Worm (Caenorhabditis elegans) whole organism, L2 larva: ENCODE results near the gene R03H10.11.

Experiments
- ZK546.5 ChIP-seq: sonication (generic microtip); optimal IDR thresholded peaks from 2 replicates; lab custom pipeline; 2017; ENCODE audit warnings: missing biosample characterization, missing genetic modification characterization
- aly-2 ChIP-seq: fragments of 150-350 bp; optimal IDR thresholded peaks from 2 replicates; lab custom pipeline; 2014; ENCODE audit warnings: missing biosample characterization, missing genetic modification characterization
- blmp-1 ChIP-seq: sonication (generic microtip); optimal IDR thresholded peaks from 2 replicates; lab custom pipeline; 2017; ENCODE audit warnings: missing genetic modification characterization, mild to moderate bottlenecking, missing compliant biosample characterization, antibody characterized with exemption, moderate library complexity; ENCODE audit not compliant: insufficient read depth
- lin-13 ChIP-seq: fragments of 150-350 bp; optimal IDR thresholded peaks from 2 replicates; lab custom pipeline; 2014; ENCODE audit warnings: missing biosample characterization, missing genetic modification reagents, missing genetic modification characterization
- lsy-2 ChIP-seq, 2 experiments: fragments of 150-350 bp in 1 of 2; sonication (generic microtip) in 1 of 2; optimal IDR thresholded peaks; 2 replicates each; lab custom pipeline; 2014 to 2017; ENCODE audit warnings: missing biosample characterization in 2 of 2, missing genetic modification characterization in 2 of 2
- mdl-1 ChIP-seq, 2 experiments: fragments of 150-350 bp in 1 of 2; sonication (generic microtip) in 1 of 2; optimal IDR thresholded peaks; 2 replicates each; lab custom pipeline; 2017; ENCODE audit warnings: missing biosample characterization in 2 of 2, missing genetic modification characterization in 2 of 2
- nhr-11 ChIP-seq: fragments of 150-350 bp; optimal IDR thresholded peaks from 2 replicates; lab custom pipeline; 2014; ENCODE audit warnings: missing biosample characterization, missing genetic modification characterization
- unc-62 ChIP-seq: fragments of 150-350 bp; optimal IDR thresholded peaks from 2 replicates; lab custom pipeline; 2014; ENCODE audit warnings: missing biosample characterization, missing genetic modification reagents, missing genetic modification characterization

ce11 chrII:4219062-4219461 lies 36.6 kb downstream of the R03H10.11 start, which contains the start of gene F31D5.1:
- TF ChIP-seq nhr-11 (tag; lab: Kevin White, UChicago) = no peak
- no peak for TF ChIP-seq blmp-1
- TF ChIP-seq unc-62 (GFP tag; lab: Kevin White, UChicago) = no peak
- TF ChIP-seq mdl-1 (tag; optimal IDR thresholded peaks at IDR 0.05; lab: Kevin White, UChicago) = no peak
- TF ChIP-seq aly-2 (tag; lab: Kevin White, UChicago) = no peak
- no peak for TF ChIP-seq lsy-2 (tag; optimal IDR thresholded peaks at IDR 0.05; lab: Kevin White, UChicago)
- no peak for TF ChIP-seq lin-13 (GFP tag; lab: Kevin White, UChicago)
- no peak for TF ChIP-seq ZK546.5 (tag; lab: Kevin White, UChicago)
